Worm (Caenorhabditis elegans): ENCODE results near the gene srh-284.
A peak's percentile ranks its signal among the peaks of the same experiment; 100 is the strongest.

srh-284 gene

ce11 chrV:17783542-17783941, 16.2 kb downstream of the srh-284 start, which contains the start of gene srab-12:
srab-12 (minus strand) TSS chrV:17783642.
- no peak for TF ChIP-seq let-607 (tag; optimal IDR thresholded peaks at IDR 0.05)
- TF ChIP-seq lin-40 (tag; optimal IDR thresholded peaks at IDR 0.05), result no peak
- TF ChIP-seq rec-8 (tag; optimal IDR thresholded peaks at IDR 0.05), result no peak
- no peak for TF ChIP-seq madf-6 (GFP tag; IDR thresholded peaks at IDR 0.05)
- TF ChIP-seq fkh-3 (tag; optimal IDR thresholded peaks at IDR 0.05), result no peak
- TF ChIP-seq F57A8.1 (GFP tag; optimal IDR thresholded peaks at IDR 0.05), result no peak
- no peak for TF ChIP-seq snpc-1.1 (tag; optimal IDR thresholded peaks at IDR 0.05; ENCODE audit: insufficient read depth)
- no peak for TF ChIP-seq him-1 (tag; optimal IDR thresholded peaks at IDR 0.05)
- no peak for TF ChIP-seq T26A5.8 (tag; optimal IDR thresholded peaks at IDR 0.05)
- no peak for TF ChIP-seq B0261.1 (tag; optimal IDR thresholded peaks at IDR 0.05)
- TF ChIP-seq mxl-1 (tag; optimal IDR thresholded peaks at IDR 0.05), result no peak
- TF ChIP-seq ekl-4 (GFP tag; IDR thresholded peaks at IDR 0.05), result no peak
- TF ChIP-seq lag-1 (GFP tag; IDR thresholded peaks at IDR 0.05), result no peak
- no peak for TF ChIP-seq akir-1 (GFP tag; optimal IDR thresholded peaks at IDR 0.05)
- no peak for TF ChIP-seq K12H6.12 (tag; optimal IDR thresholded peaks at IDR 0.05)
- no peak for TF ChIP-seq pha-4 (tag; optimal IDR thresholded peaks at IDR 0.05)
- no peak for TF ChIP-seq madf-10 (tag; optimal IDR thresholded peaks at IDR 0.05)
- no peak for TF ChIP-seq ztf-22 (GFP tag; optimal IDR thresholded peaks at IDR 0.05)
- TF ChIP-seq hmg-20 (GFP tag; IDR thresholded peaks at IDR 0.05), result no peak
- TF ChIP-seq efl-1 (GFP tag; optimal IDR thresholded peaks at IDR 0.05), result no peak

- TF ChIP-seq Y67H2A.10 (GFP tag; conservative IDR thresholded peaks at IDR 0.05) (no peak), ceh-91 (GFP tag; IDR thresholded peaks at IDR 0.05) (no peak), rpc-1 (optimal IDR thresholded peaks at IDR 0.05) (no peak), rpc-1 (tag; optimal IDR thresholded peaks at IDR 0.05) (peak; percentile 41), tbp1 (GFP tag; optimal IDR thresholded peaks at IDR 0.05) (peak; percentile 53)
These were observed 17.0 kb downstream of the srh-284 start for ce11 chrV:17784363-17784762.

ce11 chrV:17790191-17790590, 22.8 kb downstream of the srh-284 start, which contains the start of gene srh-290:
srh-290 (plus strand) TSS chrV:17790491.
- no peak for TF ChIP-seq pha-4 (tag; optimal IDR thresholded peaks at IDR 0.05)
- no peak for TF ChIP-seq sptf-2 (GFP tag; optimal IDR thresholded peaks at IDR 0.05)
- no peak for TF ChIP-seq hmg-1.2 (GFP tag; IDR thresholded peaks at IDR 0.05)
- TF ChIP-seq lin-54 (GFP tag; optimal IDR thresholded peaks at IDR 0.05), result no peak

- no peak for TF ChIP-seq hmg-1.2 (GFP tag; IDR thresholded peaks at IDR 0.05)
- no peak for TF ChIP-seq rec-8 (tag; optimal IDR thresholded peaks at IDR 0.05)
- no peak for TF ChIP-seq dpl-1 (GFP tag; optimal IDR thresholded peaks at IDR 0.05)
These were observed 26.6 kb downstream of the srh-284 start, which contains the start of gene srh-289 for ce11 chrV:17793986-17794385. srh-289 (minus strand) TSS chrV:17794086.

- TF ChIP-seq tbx-9 (tag; optimal IDR thresholded peaks at IDR 0.05; ENCODE audit: borderline replicate concordance), result no peak
- TF ChIP-seq snpc-1.1 (tag; optimal IDR thresholded peaks at IDR 0.05; ENCODE audit: insufficient read depth), result no peak
- TF ChIP-seq pha-4 (tag; optimal IDR thresholded peaks at IDR 0.05), result no peak
- no peak for TF ChIP-seq athp-1 (tag; optimal IDR thresholded peaks at IDR 0.05)
- TF ChIP-seq F39B2.1 (GFP tag; IDR thresholded peaks at IDR 0.05), result no peak
- no peak for TF ChIP-seq T26A5.8 (tag; optimal IDR thresholded peaks at IDR 0.05)
- TF ChIP-seq nfya-1 (tag; optimal IDR thresholded peaks at IDR 0.05; ENCODE audit: borderline replicate concordance, insufficient read depth), result no peak
- TF ChIP-seq hlh-26 (GFP tag; conservative IDR thresholded peaks at IDR 0.05), result no peak
- TF ChIP-seq dpl-1 (GFP tag; optimal IDR thresholded peaks at IDR 0.05), result no peak
- TF ChIP-seq bed-1 (GFP tag; IDR thresholded peaks at IDR 0.05), result no peak
- TF ChIP-seq madf-8 (GFP tag; conservative IDR thresholded peaks at IDR 0.05), result no peak
- TF ChIP-seq lin-54 (GFP tag; optimal IDR thresholded peaks at IDR 0.05), result no peak
- no peak for TF ChIP-seq xnd-1 (tag; optimal IDR thresholded peaks at IDR 0.05)
- no peak for TF ChIP-seq nhr-80 (tag; optimal IDR thresholded peaks at IDR 0.05)
- TF ChIP-seq F37B4.10 (GFP tag; IDR thresholded peaks at IDR 0.05), result no peak
- TF ChIP-seq zim-3 (tag; optimal IDR thresholded peaks at IDR 0.05), result no peak
- TF ChIP-seq F57A8.1 (GFP tag; optimal IDR thresholded peaks at IDR 0.05), result no peak
- TF ChIP-seq nhr-90 (tag; optimal IDR thresholded peaks at IDR 0.05), result no peak
- TF ChIP-seq attf-5 (GFP tag; optimal IDR thresholded peaks at IDR 0.05), result no peak
These were observed 28.3 kb downstream of the srh-284 start, which contains the start of gene srh-288 for ce11 chrV:17795655-17796054. srh-288 (minus strand) TSS chrV:17795755.
